Fruit fly (Drosophila melanogaster) whole organism, embryonic: ENCODE data around the gene Son.
A peak's percentile ranks its signal among the peaks of the same experiment; 100 is the strongest.

Source experiments
- ATbp ChIP-seq: fragments of 200-800 bp; sonication (Bioruptor generic); optimal IDR thresholded peaks from 2 replicates; lab custom pipeline; 2017; ENCODE audit warnings: missing biosample characterization, mild to moderate bottlenecking, missing genetic modification characterization, missing genetic modification reagents
- Atf6 ChIP-seq: fragments of 200-800 bp; sonication (Bioruptor generic); IDR thresholded peaks from 2 replicates; pipeline ENCODE4 v1.3.6; 2022; ENCODE audit warnings: missing biosample characterization, missing genetic modification characterization
- CG10274 ChIP-seq: fragments of 200-800 bp; sonication (Bioruptor generic); optimal IDR thresholded peaks from 3 replicates; lab custom pipeline; 2017; ENCODE audit warnings: missing biosample characterization, mild to moderate bottlenecking, missing genetic modification characterization
- CG10959 ChIP-seq: fragments of 200-800 bp; sonication (Bioruptor generic); IDR thresholded peaks from 2 replicates; pipeline ENCODE4 v1.3.6; 2022; ENCODE audit warnings: missing biosample characterization, missing genetic modification characterization
- CG10979 ChIP-seq: fragments of 200-800 bp; sonication (Bioruptor generic); optimal IDR thresholded peaks from 2 replicates; lab custom pipeline; 2018; ENCODE audit warnings: missing biosample characterization, mild to moderate bottlenecking, missing genetic modification characterization, moderate library complexity
- CG11085 ChIP-seq: fragments of 200-800 bp; sonication (Bioruptor generic); IDR thresholded peaks from 2 replicates; pipeline ENCODE4 v1.3.6; 2022; ENCODE audit warnings: missing biosample characterization, missing genetic modification characterization
- CG12071 ChIP-seq: fragments of 200-800 bp; sonication (Bioruptor generic); optimal IDR thresholded peaks from 3 replicates; lab custom pipeline; 2018; ENCODE audit warnings: missing biosample characterization, mild to moderate bottlenecking, missing genetic modification characterization
- CG12299 ChIP-seq: fragments of 200-800 bp; sonication (Bioruptor generic); optimal IDR thresholded peaks from 2 replicates; lab custom pipeline; 2018; ENCODE audit warnings: missing biosample characterization, mild to moderate bottlenecking, missing genetic modification characterization
- CG13424 ChIP-seq: fragments of 200-800 bp; sonication (Bioruptor generic); optimal IDR thresholded peaks from 2 replicates; lab custom pipeline; 2019; ENCODE audit warnings: missing biosample characterization, mild to moderate bottlenecking, missing genetic modification characterization, moderate library complexity
- CG15601 ChIP-seq: fragments of 200-800 bp; sonication (Bioruptor generic); optimal IDR thresholded peaks from 3 replicates; lab custom pipeline; 2019; ENCODE audit warnings: missing biosample characterization, mild to moderate bottlenecking, missing genetic modification characterization, moderate library complexity
- CG18476 ChIP-seq: fragments of 200-800 bp; sonication (Bioruptor generic); optimal IDR thresholded peaks from 2 replicates; lab custom pipeline; 2016; ENCODE audit warnings: missing biosample characterization, mild to moderate bottlenecking, missing genetic modification characterization
- CG2889 ChIP-seq: fragments of 200-800 bp; sonication (Bioruptor generic); IDR thresholded peaks from 3 replicates; pipeline ENCODE4 v1.3.6; 2022; ENCODE audit warnings: missing biosample characterization, missing genetic modification characterization
- CG34224 ChIP-seq: fragments of 200-800 bp; sonication (Bioruptor generic); IDR thresholded peaks from 3 replicates; pipeline ENCODE4 v1.3.6; 2022; ENCODE audit warnings: missing biosample characterization, missing genetic modification characterization; ENCODE audit not compliant: partially characterized antibody
- CG4617 ChIP-seq: fragments of 200-800 bp; sonication (Bioruptor generic); optimal IDR thresholded peaks from 3 replicates; lab custom pipeline; 2016; ENCODE audit warnings: missing biosample characterization, missing genetic modification characterization, borderline replicate concordance
- CG6689 ChIP-seq: fragments of 200-800 bp; sonication (Bioruptor generic); IDR thresholded peaks from 2 replicates; pipeline ENCODE4 v1.3.6; 2022; ENCODE audit warnings: missing biosample characterization, missing genetic modification characterization
- CG7987 ChIP-seq: fragments of 200-800 bp; sonication (Bioruptor generic); optimal IDR thresholded peaks from 2 replicates; lab custom pipeline; 2018; ENCODE audit warnings: missing biosample characterization, mild to moderate bottlenecking, missing genetic modification characterization, moderate library complexity
- CG8359 ChIP-seq: fragments of 200-800 bp; sonication (Bioruptor generic); optimal IDR thresholded peaks from 2 replicates; lab custom pipeline; 2017; ENCODE audit warnings: missing biosample characterization, mild to moderate bottlenecking, missing genetic modification characterization, borderline replicate concordance
- CG9876 ChIP-seq: fragments of 200-800 bp; sonication (Bioruptor generic); optimal IDR thresholded peaks from 2 replicates; lab custom pipeline; 2016; ENCODE audit warnings: missing biosample characterization, missing genetic modification characterization
- Dll ChIP-seq: fragments of 200-800 bp; sonication (Bioruptor generic); IDR thresholded peaks from 4 replicates; pipeline ENCODE4 v1.3.6; 2022; ENCODE audit warnings: missing biosample characterization, missing genetic modification characterization; ENCODE audit not compliant: partially characterized antibody
- Fer3 ChIP-seq: fragments of 200-800 bp; sonication (Bioruptor generic); optimal IDR thresholded peaks from 2 replicates; lab custom pipeline; 2018; ENCODE audit warnings: missing biosample characterization, mild to moderate bottlenecking, missing genetic modification characterization, moderate library complexity
- Hr78 ChIP-seq, 2 experiments: fragments of 200-800 bp in 1 of 2; fragments of >200 bp in 1 of 2; sonication (Bioruptor generic) in 1 of 2; optimal IDR thresholded peaks; 2 replicates each; lab custom pipeline; 2017 to 2019; ENCODE audit warnings: missing biosample characterization in 2 of 2, missing genetic modification characterization in 2 of 2, mild to moderate bottlenecking in 1 of 2, moderate library complexity in 1 of 2
- Mad ChIP-seq: fragments of 200-800 bp; sonication (Bioruptor generic); optimal IDR thresholded peaks from 2 replicates; lab custom pipeline; 2016; ENCODE audit warnings: missing biosample characterization, missing genetic modification characterization
- Myb ChIP-seq: fragments of 200-800 bp; sonication (Bioruptor generic); optimal IDR thresholded peaks from 2 replicates; lab custom pipeline; 2016; ENCODE audit warnings: missing biosample characterization, missing genetic modification characterization
- NK7.1 ChIP-seq: fragments of 200-800 bp; sonication (Bioruptor generic); optimal IDR thresholded peaks from 3 replicates; lab custom pipeline; 2016; ENCODE audit warnings: missing biosample characterization, missing genetic modification characterization
- Poxn ChIP-seq: fragments of 200-800 bp; sonication (Bioruptor generic); IDR thresholded peaks from 2 replicates; pipeline ENCODE4 v1.3.6; 2022; ENCODE audit warnings: missing biosample characterization, missing genetic modification characterization
- Sry-β ChIP-seq: fragments of 200-800 bp; sonication (Bioruptor generic); optimal IDR thresholded peaks from 2 replicates; lab custom pipeline; 2018; ENCODE audit warnings: missing biosample characterization, mild to moderate bottlenecking, missing genetic modification characterization, moderate library complexity
- al ChIP-seq: fragments of 200-800 bp; sonication (Bioruptor generic); IDR thresholded peaks from 2 replicates; pipeline ENCODE4 v1.3.6; 2022; ENCODE audit warnings: missing biosample characterization, missing genetic modification characterization
- ase ChIP-seq: fragments of 200-800 bp; sonication (Bioruptor generic); IDR thresholded peaks from 3 replicates; pipeline ENCODE4 v1.3.6; 2022; ENCODE audit warnings: missing biosample characterization, missing genetic modification characterization
- bcd ChIP-seq: fragments of 200-800 bp; sonication (Bioruptor generic); optimal IDR thresholded peaks from 2 replicates; lab custom pipeline; 2017; ENCODE audit warnings: missing biosample characterization, mild to moderate bottlenecking, missing genetic modification characterization
- bsh ChIP-seq, 2 experiments: fragments of 200-800 bp; sonication (Bioruptor generic); optimal IDR thresholded peaks; 2 replicates each; lab custom pipeline; 2017 to 2018; ENCODE audit warnings: mild to moderate bottlenecking in 2 of 2, missing biosample characterization in 2 of 2, missing genetic modification characterization in 2 of 2, moderate library complexity in 1 of 2
- cwo ChIP-seq: fragments of 200-800 bp; sonication (Bioruptor generic); optimal IDR thresholded peaks from 3 replicates; lab custom pipeline; 2017; ENCODE audit warnings: missing biosample characterization, missing genetic modification characterization, mild to moderate bottlenecking, moderate library complexity, missing genetic modification reagents
- en ChIP-seq: fragments of 200-800 bp; sonication (Bioruptor generic); optimal IDR thresholded peaks from 2 replicates; lab custom pipeline; 2016; ENCODE audit warnings: missing biosample characterization, missing genetic modification characterization
- fd3F ChIP-seq: fragments of 200-800 bp; sonication (Bioruptor generic); optimal IDR thresholded peaks from 2 replicates; lab custom pipeline; 2018; ENCODE audit warnings: missing biosample characterization, mild to moderate bottlenecking, missing genetic modification characterization, moderate library complexity
- grau ChIP-seq: fragments of 200-800 bp; optimal IDR thresholded peaks from 3 replicates; lab custom pipeline; 2019; ENCODE audit warnings: missing biosample characterization, mild to moderate bottlenecking, missing genetic modification characterization, moderate library complexity
- gsb ChIP-seq: fragments of 200-800 bp; sonication (Bioruptor generic); IDR thresholded peaks from 2 replicates; pipeline ENCODE4 v1.3.6; 2022; ENCODE audit warnings: missing biosample characterization, missing genetic modification characterization
- hth ChIP-seq: fragments of >200 bp; optimal IDR thresholded peaks from 2 replicates; lab custom pipeline; 2017; ENCODE audit warnings: inconsistent platforms
- insv ChIP-seq, 2 experiments: fragments of 200-800 bp; sonication (Bioruptor generic); optimal IDR thresholded peaks; 3 replicates each; lab custom pipeline; 2016 to 2018; ENCODE audit warnings: missing biosample characterization in 2 of 2, missing genetic modification characterization in 2 of 2
- klu ChIP-seq: fragments of 200-800 bp; sonication (Bioruptor generic); IDR thresholded peaks from 2 replicates; pipeline ENCODE4 v1.3.6; 2022; ENCODE audit warnings: missing biosample characterization, missing genetic modification characterization
- mld ChIP-seq: fragments of 200-800 bp; sonication (Bioruptor generic); IDR thresholded peaks from 3 replicates; pipeline ENCODE4 v1.3.6; 2022; ENCODE audit warnings: missing biosample characterization, missing genetic modification characterization; ENCODE audit not compliant: partially characterized antibody
- nerfin-1 ChIP-seq: fragments of 200-800 bp; sonication (Bioruptor generic); optimal IDR thresholded peaks from 3 replicates; lab custom pipeline; 2019; ENCODE audit warnings: missing biosample characterization, mild to moderate bottlenecking, missing genetic modification characterization, moderate library complexity
- peb ChIP-seq: fragments of 200-800 bp; sonication (Bioruptor generic); IDR thresholded peaks from 2 replicates; pipeline ENCODE4 v1.3.6; 2022; ENCODE audit warnings: missing biosample characterization, missing genetic modification characterization
- sug ChIP-seq: fragments of 200-800 bp; optimal IDR thresholded peaks from 2 replicates; lab custom pipeline; 2019; ENCODE audit warnings: missing biosample characterization, mild to moderate bottlenecking, missing genetic modification characterization, moderate library complexity
- tll ChIP-seq, 2 experiments: fragments of 200-800 bp in 1 of 2; fragments of >200 bp in 1 of 2; sonication (Bioruptor generic) in 1 of 2; optimal IDR thresholded peaks; 2 replicates each; lab custom pipeline; 2017 to 2019; ENCODE audit warnings: missing biosample characterization in 2 of 2, missing genetic modification characterization in 2 of 2, mild to moderate bottlenecking in 1 of 2, moderate library complexity in 1 of 2
- tna ChIP-seq: fragments of 200-800 bp; sonication (Bioruptor generic); IDR thresholded peaks from 2 replicates; pipeline ENCODE4 v1.3.6; 2022; ENCODE audit warnings: missing biosample characterization, missing genetic modification characterization; ENCODE audit not compliant: partially characterized antibody
- trem ChIP-seq: fragments of 200-800 bp; optimal IDR thresholded peaks from 3 replicates; lab custom pipeline; 2019; ENCODE audit warnings: missing biosample characterization, mild to moderate bottlenecking, missing genetic modification characterization, moderate library complexity
- twi ChIP-seq: fragments of 200-800 bp; optimal IDR thresholded peaks from 2 replicates; lab custom pipeline; 2019; ENCODE audit warnings: missing biosample characterization, mild to moderate bottlenecking, missing genetic modification characterization, moderate library complexity
- usp ChIP-seq: fragments of >200 bp; optimal IDR thresholded peaks from 2 replicates; lab custom pipeline; 2017; ENCODE audit warnings: missing biosample characterization, missing genetic modification characterization
- wdn ChIP-seq: fragments of 200-800 bp; sonication (Bioruptor generic); IDR thresholded peaks from 2 replicates; pipeline ENCODE4 v1.3.6; 2022; ENCODE audit warnings: missing biosample characterization, missing genetic modification characterization

Son gene

dm6 chr3R:9573812-9574587 lies 3.8 kb upstream of the Son start, which contains the start of gene CG9399 (continued):
- TF ChIP-seq CG10274 (GFP tag; lab: Kevin White, UChicago) (peak; percentile 82), CG12299 (peak; percentile 95), ase (GFP tag; lab: Robert Waterston, UW) (peak; percentile 98), CG6689 (peak; percentile 98), cwo (peak; percentile 92), CG7987 (peak; percentile 92), wdn (peak; percentile 92), usp (GFP tag; lab: Kevin White, UChicago) (no peak), Hr78 (GFP tag; optimal IDR thresholded peaks at IDR 0.05; lab: Kevin White, UChicago) (peak in 1 of 2 experiments; percentile 82), CG10959 (peak; percentile 92), fd3F (GFP tag; lab: Kevin White, UChicago) (peak; percentile 96), Mad (peak; percentile 98), trem (peak; percentile 93), sug (peak; percentile 93), en (GFP tag; lab: Kevin White, UChicago) (peak; percentile 69), gsb (GFP tag; lab: Robert Waterston, UW) (peak; percentile 94), klu (GFP tag; lab: Robert Waterston, UW) (peak; percentile 95), Sry-β (peak; percentile 97), mld (GFP tag; lab: Robert Waterston, UW) (no peak), grau (tag; lab: Kevin White, UChicago) (peak; percentile 95), hth (lab: Kevin White, UChicago) (no peak), CG12071 (peak; percentile 87), bsh (GFP tag; optimal IDR thresholded peaks at IDR 0.05; lab: Kevin White, UChicago) (peak; percentile 86 to 98), peb (GFP tag; lab: Robert Waterston, UW) (peak; percentile 95), CG4617 (GFP tag; lab: Kevin White, UChicago) (peak; percentile 97), CG2889 (GFP tag; lab: Robert Waterston, UW) (peak; percentile 97), NK7.1 (GFP tag; lab: Kevin White, UChicago) (peak; percentile 68), insv (GFP tag; optimal IDR thresholded peaks at IDR 0.05; lab: Kevin White, UChicago) (peak in 1 of 2 experiments; percentile 78), Myb (GFP tag; lab: Kevin White, UChicago) (peak; percentile 67), nerfin-1 (tag; lab: Kevin White, UChicago) (peak; percentile 92), CG13424 (tag; lab: Kevin White, UChicago) (peak; percentile 97), CG34224 (GFP tag; lab: Robert Waterston, UW) (peak; percentile 51), al (GFP tag; lab: Robert Waterston, UW) (peak; percentile 95), CG8359 (GFP tag; lab: Kevin White, UChicago) (peak; percentile 87), tna (GFP tag; lab: Robert Waterston, UW) (no peak), CG9876 (GFP tag; lab: Kevin White, UChicago) (peak; percentile 78), ATbp (GFP tag; lab: Kevin White, UChicago) (peak; percentile 95), twi (tag; lab: Kevin White, UChicago) (peak; percentile 92), Fer3 (tag; lab: Kevin White, UChicago) (peak; percentile 96), bcd (peak; percentile 97), Atf6 (GFP tag; lab: Robert Waterston, UW) (peak; percentile 96), CG18476 (GFP tag; lab: Kevin White, UChicago) (peak; percentile 95), tll (GFP tag; optimal IDR thresholded peaks at IDR 0.05; lab: Kevin White, UChicago) (peak; percentile 20 to 90), CG10979 (tag; lab: Kevin White, UChicago) (peak; percentile 95), Poxn (GFP tag; lab: Robert Waterston, UW) (peak; percentile 91), CG15601 (tag; lab: Kevin White, UChicago) (peak; percentile 96), Dll (GFP tag; lab: Robert Waterston, UW) (peak; percentile 35; the same call in 1 of the 4 replicates), CG11085 (GFP tag; lab: Robert Waterston, UW) (peak; percentile 95)
